Fruit fly (Drosophila melanogaster) whole organism, embryonic: ENCODE results near the gene PlexA.
A peak's percentile ranks its signal among the peaks of the same experiment; 100 is the strongest.

ENCODE experiments used
- Ada2b ChIP-seq: fragments of 200-800 bp; sonication (Bioruptor generic); IDR thresholded peaks from 2 replicates; pipeline ENCODE4 v1.3.6; 2022; ENCODE audit warnings: missing biosample characterization, missing genetic modification characterization
- Atf-2 ChIP-seq: fragments of 200-800 bp; sonication (Bioruptor generic); optimal IDR thresholded peaks from 2 replicates; lab custom pipeline; 2016; ENCODE audit warnings: missing biosample characterization, missing genetic modification characterization
- CG10431 ChIP-seq: fragments of 200-800 bp; sonication (Bioruptor generic); optimal IDR thresholded peaks from 3 replicates; lab custom pipeline; 2018; ENCODE audit warnings: missing biosample characterization, mild to moderate bottlenecking, missing genetic modification characterization
- CG10462 ChIP-seq: fragments of 200-800 bp; sonication (Bioruptor generic); optimal IDR thresholded peaks from 2 replicates; lab custom pipeline; 2016; ENCODE audit warnings: missing biosample characterization, missing genetic modification characterization
- CG10543 ChIP-seq: fragments of 200-800 bp; sonication (Bioruptor generic); optimal IDR thresholded peaks from 3 replicates; lab custom pipeline; 2017; ENCODE audit warnings: missing biosample characterization, mild to moderate bottlenecking, missing genetic modification characterization, moderate library complexity
- CG11085 ChIP-seq: fragments of 200-800 bp; sonication (Bioruptor generic); IDR thresholded peaks from 2 replicates; pipeline ENCODE4 v1.3.6; 2022; ENCODE audit warnings: missing biosample characterization, missing genetic modification characterization
- CG11504 ChIP-seq: fragments of 200-800 bp; sonication (Bioruptor generic); optimal IDR thresholded peaks from 3 replicates; lab custom pipeline; 2019; ENCODE audit warnings: missing biosample characterization, mild to moderate bottlenecking, missing genetic modification characterization, moderate library complexity
- CG12659 ChIP-seq: fragments of 200-800 bp; sonication (Bioruptor generic); optimal IDR thresholded peaks from 3 replicates; lab custom pipeline; 2017; ENCODE audit warnings: mild to moderate bottlenecking, missing biosample characterization, missing genetic modification reagents, missing genetic modification characterization
- CG13287 ChIP-seq: fragments of 200-800 bp; sonication (Bioruptor generic); IDR thresholded peaks from 2 replicates; pipeline ENCODE4 v1.3.6; 2022; ENCODE audit warnings: missing biosample characterization, missing genetic modification characterization; ENCODE audit not compliant: partially characterized antibody
- CG13775 ChIP-seq: fragments of 200-800 bp; sonication (Bioruptor generic); optimal IDR thresholded peaks from 3 replicates; lab custom pipeline; 2017; ENCODE audit warnings: missing biosample characterization, mild to moderate bottlenecking, missing genetic modification characterization
- CG17912 ChIP-seq: fragments of 200-800 bp; sonication (Bioruptor generic); optimal IDR thresholded peaks from 2 replicates; lab custom pipeline; 2018; ENCODE audit warnings: missing biosample characterization, mild to moderate bottlenecking, missing genetic modification characterization
- CG18764 ChIP-seq: fragments of 200-800 bp; sonication (Bioruptor generic); optimal IDR thresholded peaks from 3 replicates; lab custom pipeline; 2016; ENCODE audit warnings: missing biosample characterization, missing genetic modification characterization
- CG2129 ChIP-seq: fragments of 200-800 bp; sonication (Bioruptor generic); IDR thresholded peaks from 2 replicates; pipeline ENCODE4 v1.3.6; 2022; ENCODE audit warnings: missing biosample characterization, missing genetic modification characterization; ENCODE audit not compliant: partially characterized antibody
- CG3065 ChIP-seq: fragments of 200-800 bp; sonication (Bioruptor generic); optimal IDR thresholded peaks from 2 replicates; lab custom pipeline; 2016; ENCODE audit warnings: missing biosample characterization, missing genetic modification characterization
- CG31388 ChIP-seq: fragments of 200-800 bp; sonication (Bioruptor generic); optimal IDR thresholded peaks from 2 replicates; lab custom pipeline; 2016; ENCODE audit warnings: missing biosample characterization, missing genetic modification characterization
- CG3838 ChIP-seq: fragments of 200-800 bp; sonication (Bioruptor generic); optimal IDR thresholded peaks from 3 replicates; lab custom pipeline; 2016; ENCODE audit warnings: missing biosample characterization, missing genetic modification characterization
- CG4424 ChIP-seq: fragments of 200-800 bp; sonication (Bioruptor generic); optimal IDR thresholded peaks from 3 replicates; lab custom pipeline; 2016; ENCODE audit warnings: missing biosample characterization, missing genetic modification characterization
- CG7928 ChIP-seq: fragments of 200-800 bp; sonication (Bioruptor generic); optimal IDR thresholded peaks from 2 replicates; lab custom pipeline; 2017; ENCODE audit warnings: missing biosample characterization, mild to moderate bottlenecking, missing genetic modification characterization
- CG8388 ChIP-seq: fragments of 200-800 bp; sonication (Bioruptor generic); optimal IDR thresholded peaks from 2 replicates; lab custom pipeline; 2019; ENCODE audit warnings: missing biosample characterization, mild to moderate bottlenecking, missing genetic modification characterization, moderate library complexity
- CG9215 ChIP-seq: fragments of 200-800 bp; sonication (Bioruptor generic); IDR thresholded peaks from 2 replicates; pipeline ENCODE4 v1.3.6; 2022; ENCODE audit warnings: missing biosample characterization, missing genetic modification characterization
- CG9876 ChIP-seq: fragments of 200-800 bp; sonication (Bioruptor generic); optimal IDR thresholded peaks from 2 replicates; lab custom pipeline; 2016; ENCODE audit warnings: missing biosample characterization, missing genetic modification characterization
- CG9932 ChIP-seq: fragments of 200-800 bp; sonication (Bioruptor generic); IDR thresholded peaks from 2 replicates; pipeline ENCODE4 v1.3.6; 2022; ENCODE audit warnings: missing biosample characterization, missing genetic modification characterization
- D19B ChIP-seq: fragments of 200-800 bp; sonication (Bioruptor generic); optimal IDR thresholded peaks from 2 replicates; lab custom pipeline; 2017; ENCODE audit warnings: missing biosample characterization, mild to moderate bottlenecking, missing genetic modification characterization
- Dip3 ChIP-seq: fragments of 200-800 bp; sonication (Bioruptor generic); optimal IDR thresholded peaks from 3 replicates; lab custom pipeline; 2016; ENCODE audit warnings: missing biosample characterization, missing genetic modification characterization
- Fer1 ChIP-seq: fragments of 200-800 bp; sonication (Bioruptor generic); optimal IDR thresholded peaks from 2 replicates; lab custom pipeline; 2017; ENCODE audit warnings: missing biosample characterization, mild to moderate bottlenecking, missing genetic modification characterization
- Jarid2 ChIP-seq: fragments of 200-800 bp; sonication (Bioruptor generic); optimal IDR thresholded peaks from 3 replicates; lab custom pipeline; 2017; ENCODE audit warnings: mild to moderate bottlenecking, missing biosample characterization, missing genetic modification reagents, missing genetic modification characterization
- Lim3 ChIP-seq: fragments of 200-800 bp; sonication (Bioruptor generic); IDR thresholded peaks from 2 replicates; pipeline ENCODE4 v1.3.6; 2022; ENCODE audit warnings: missing biosample characterization, missing genetic modification characterization
- Mes4 ChIP-seq: fragments of 200-800 bp; sonication (Bioruptor generic); optimal IDR thresholded peaks from 2 replicates; lab custom pipeline; 2016; ENCODE audit warnings: missing biosample characterization, missing genetic modification characterization
- NC2α ChIP-seq: fragments of 200-800 bp; sonication (Bioruptor generic); optimal IDR thresholded peaks from 2 replicates; lab custom pipeline; 2016; ENCODE audit warnings: missing biosample characterization, missing genetic modification characterization
- Scr ChIP-seq: fragments of 200-800 bp; sonication (Bioruptor generic); IDR thresholded peaks from 2 replicates; pipeline ENCODE4 v1.3.6; 2022; ENCODE audit warnings: missing biosample characterization, missing genetic modification characterization; ENCODE audit not compliant: partially characterized antibody
- aop ChIP-seq: fragments of 200-800 bp; sonication (Bioruptor generic); IDR thresholded peaks from 2 replicates; pipeline ENCODE4 v1.3.6; 2022; ENCODE audit warnings: missing biosample characterization, missing genetic modification characterization
- az2 ChIP-seq: fragments of 200-800 bp; sonication (Bioruptor generic); optimal IDR thresholded peaks from 3 replicates; lab custom pipeline; 2016; ENCODE audit warnings: missing biosample characterization, missing genetic modification characterization
- fd96Cb ChIP-seq: fragments of 200-800 bp; sonication (Bioruptor generic); optimal IDR thresholded peaks from 2 replicates; lab custom pipeline; 2018; ENCODE audit warnings: missing biosample characterization, mild to moderate bottlenecking, missing genetic modification characterization, moderate library complexity
- gce ChIP-seq: fragments of 200-800 bp; sonication (Bioruptor generic); IDR thresholded peaks from 3 replicates; pipeline ENCODE4 v1.3.6; 2022; ENCODE audit warnings: missing biosample characterization, missing genetic modification characterization
- gfzf ChIP-seq: fragments of 200-800 bp; sonication (Bioruptor generic); optimal IDR thresholded peaks from 2 replicates; lab custom pipeline; 2016; ENCODE audit warnings: missing biosample characterization, mild to moderate bottlenecking, missing genetic modification characterization, moderate library complexity
- her ChIP-seq: fragments of 200-800 bp; sonication (Bioruptor generic); optimal IDR thresholded peaks from 2 replicates; lab custom pipeline; 2016; ENCODE audit warnings: missing biosample characterization, missing genetic modification characterization
- insv ChIP-seq, 2 experiments: fragments of 200-800 bp; sonication (Bioruptor generic); optimal IDR thresholded peaks; 3 replicates each; lab custom pipeline; 2016 to 2018; ENCODE audit warnings: missing biosample characterization in 2 of 2, missing genetic modification characterization in 2 of 2
- inv ChIP-seq: fragments of 200-800 bp; sonication (Bioruptor generic); IDR thresholded peaks from 2 replicates; pipeline ENCODE4 v1.3.6; 2022; ENCODE audit warnings: missing biosample characterization, missing genetic modification characterization; ENCODE audit not compliant: partially characterized antibody
- jumu ChIP-seq: fragments of 200-800 bp; sonication (Bioruptor generic); optimal IDR thresholded peaks from 3 replicates; lab custom pipeline; 2016; ENCODE audit warnings: missing biosample characterization, missing genetic modification characterization
- lola ChIP-seq, 3 experiments: fragments of >200 bp in 2 of 3; fragments of 200-800 bp in 1 of 3; sonication (Bioruptor generic) in 1 of 3; optimal IDR thresholded peaks; 2 replicates each; lab custom pipeline; 2017 to 2019; ENCODE audit warnings: missing biosample characterization in 3 of 3, missing genetic modification characterization in 3 of 3, mild to moderate bottlenecking in 1 of 3, moderate library complexity in 1 of 3
- maf-S ChIP-seq: fragments of 200-800 bp; sonication (Bioruptor generic); optimal IDR thresholded peaks from 2 replicates; lab custom pipeline; 2016; ENCODE audit warnings: missing biosample characterization, missing genetic modification characterization
- mam ChIP-seq: fragments of 200-800 bp; sonication (Bioruptor generic); optimal IDR thresholded peaks from 3 replicates; lab custom pipeline; 2016; ENCODE audit warnings: missing biosample characterization, missing genetic modification characterization
- mld ChIP-seq: fragments of 200-800 bp; sonication (Bioruptor generic); IDR thresholded peaks from 3 replicates; pipeline ENCODE4 v1.3.6; 2022; ENCODE audit warnings: missing biosample characterization, missing genetic modification characterization; ENCODE audit not compliant: partially characterized antibody
- pb ChIP-seq: fragments of 200-800 bp; sonication (Bioruptor generic); optimal IDR thresholded peaks from 3 replicates; lab custom pipeline; 2016; ENCODE audit warnings: missing biosample characterization, missing genetic modification characterization
- pfk ChIP-seq: fragments of 200-800 bp; sonication (Bioruptor generic); optimal IDR thresholded peaks from 2 replicates; lab custom pipeline; 2018; ENCODE audit warnings: missing biosample characterization, mild to moderate bottlenecking, missing genetic modification characterization, moderate library complexity
- salm ChIP-seq: fragments of 200-800 bp; sonication (Bioruptor generic); optimal IDR thresholded peaks from 2 replicates; lab custom pipeline; 2018; ENCODE audit warnings: missing biosample characterization, mild to moderate bottlenecking, missing genetic modification characterization
- sd ChIP-seq: fragments of 200-800 bp; sonication (Bioruptor generic); optimal IDR thresholded peaks from 3 replicates; lab custom pipeline; 2018; ENCODE audit warnings: missing biosample characterization, mild to moderate bottlenecking, missing genetic modification characterization, moderate library complexity
- twi ChIP-seq: fragments of 200-800 bp; optimal IDR thresholded peaks from 2 replicates; lab custom pipeline; 2019; ENCODE audit warnings: missing biosample characterization, mild to moderate bottlenecking, missing genetic modification characterization, moderate library complexity
- unc-4 ChIP-seq: fragments of 200-800 bp; sonication (Bioruptor generic); IDR thresholded peaks from 2 replicates; pipeline ENCODE4 v1.3.6; 2022; ENCODE audit warnings: missing biosample characterization, missing genetic modification characterization; ENCODE audit not compliant: partially characterized antibody
- wdn ChIP-seq: fragments of 200-800 bp; sonication (Bioruptor generic); IDR thresholded peaks from 2 replicates; pipeline ENCODE4 v1.3.6; 2022; ENCODE audit warnings: missing biosample characterization, missing genetic modification characterization

Gene PlexA

dm6 chr4:982791-983407 lies 44.0 kb downstream of the PlexA start (continued):
- TF ChIP-seq CG11085 (GFP tag; lab: Robert Waterston, UW) (no peak), CG8388 (peak; percentile 81), CG10462 (GFP tag; lab: Kevin White, UChicago) (peak; percentile 53), fd96Cb (peak; percentile 71), lola (GFP tag; optimal IDR thresholded peaks at IDR 0.05; lab: Kevin White, UChicago) (peak in 1 of 3 experiments; percentile 70), Scr (no peak), CG31388 (GFP tag; lab: Kevin White, UChicago) (peak; percentile 12), CG17912 (no peak), CG7928 (GFP tag; lab: Kevin White, UChicago) (peak; percentile 17), Dip3 (GFP tag; lab: Kevin White, UChicago) (no peak), jumu (GFP tag; lab: Kevin White, UChicago) (peak; percentile 70), her (GFP tag; lab: Kevin White, UChicago) (peak; percentile 56), az2 (GFP tag; lab: Kevin White, UChicago) (peak; percentile 79), CG2129 (GFP tag; lab: Robert Waterston, UW) (no peak), CG9876 (GFP tag; lab: Kevin White, UChicago) (peak; percentile 7), CG9932 (GFP tag; lab: Robert Waterston, UW) (no peak), CG10431 (GFP tag; lab: Kevin White, UChicago) (peak; percentile 13), CG10543 (peak; percentile 18), inv (GFP tag; lab: Robert Waterston, UW) (no peak), maf-S (GFP tag; lab: Kevin White, UChicago) (peak; percentile 19), CG13287 (no peak), sd (peak; percentile 36), aop (GFP tag; lab: Robert Waterston, UW) (no peak), CG13775 (peak; percentile 67), CG18764 (GFP tag; lab: Kevin White, UChicago) (peak; percentile 69), Atf-2 (GFP tag; lab: Kevin White, UChicago) (peak; percentile 57), CG3065 (GFP tag; lab: Kevin White, UChicago) (peak; percentile 72), gfzf (GFP tag; lab: Kevin White, UChicago) (no peak), NC2α (GFP tag; lab: Kevin White, UChicago) (peak; percentile 54), mam (GFP tag; lab: Kevin White, UChicago) (peak; percentile 55), D19B (GFP tag; lab: Kevin White, UChicago) (no peak), Jarid2 (GFP tag; lab: Kevin White, UChicago) (peak; percentile 5), gce (peak; percentile 84), mld (GFP tag; lab: Robert Waterston, UW) (no peak), Mes4 (peak; percentile 65), CG9215 (GFP tag; lab: Robert Waterston, UW) (no peak), insv (GFP tag; optimal IDR thresholded peaks at IDR 0.05; lab: Kevin White, UChicago) (no peak), CG11504 (tag; lab: Kevin White, UChicago) (no peak), wdn (GFP tag; lab: Robert Waterston, UW) (no peak), unc-4 (GFP tag; lab: Robert Waterston, UW) (no peak), Ada2b (GFP tag; lab: Robert Waterston, UW) (peak; percentile 75; the same call in 1 of the 2 replicates), pb (peak; percentile 57), twi (tag; lab: Kevin White, UChicago) (peak; percentile 48), salm (tag; lab: Kevin White, UChicago) (peak; percentile 21), CG3838 (GFP tag; lab: Kevin White, UChicago) (peak; percentile 20), Lim3 (no peak), CG12659 (GFP tag; lab: Kevin White, UChicago) (peak; percentile 54), CG4424 (GFP tag; lab: Kevin White, UChicago) (peak; percentile 77), Fer1 (GFP tag; lab: Kevin White, UChicago) (peak; percentile 69), pfk (GFP tag; lab: Kevin White, UChicago) (no peak)
